Fruit fly (Drosophila melanogaster) whole organism, prepupa: Measurements from ENCODE around the gene CG17776.

Experiments used
- Blimp-1 ChIP-seq: fragments of 200-800 bp; sonication (Bioruptor generic); optimal IDR thresholded peaks from 3 replicates; lab custom pipeline; 2017; ENCODE audit warnings: missing biosample characterization, missing genetic modification characterization, mild to moderate bottlenecking, moderate library complexity, missing genetic modification reagents
- CG11762 ChIP-seq: fragments of 200-800 bp; sonication (Bioruptor generic); optimal IDR thresholded peaks from 3 replicates; lab custom pipeline; 2016; ENCODE audit warnings: missing biosample characterization, missing genetic modification characterization; ENCODE audit not compliant: insufficient read depth
- dac ChIP-seq: fragments of 200-800 bp; sonication (Bioruptor generic); optimal IDR thresholded peaks from 2 replicates; lab custom pipeline; 2017; ENCODE audit warnings: missing biosample characterization, mild to moderate bottlenecking, missing genetic modification characterization
- ss ChIP-seq, 2 experiments: fragments of 200-800 bp; sonication (Bioruptor generic); optimal IDR thresholded peaks; 2 replicates in 1 of 2; 3 replicates in 1 of 2; lab custom pipeline; 2017 to 2018; ENCODE audit warnings: mild to moderate bottlenecking in 2 of 2, missing biosample characterization in 2 of 2, missing genetic modification characterization in 2 of 2, moderate library complexity in 1 of 2

- TF ChIP-seq CG11762 (GFP tag; lab: Kevin White, UChicago) (no peak), ss (GFP tag; optimal IDR thresholded peaks at IDR 0.05; lab: Kevin White, UChicago) (no peak), Blimp-1 (GFP tag; lab: Kevin White, UChicago) (no peak), dac (GFP tag; lab: Kevin White, UChicago) (no peak)
Measured at dm6 chrX:2148671-2149070, 35.9 kb upstream of the CG17776 start.
